Worm (Caenorhabditis elegans): ENCODE measurements around the gene slr-2.

- TF ChIP-seq mbf-1 (tag; optimal IDR thresholded peaks at IDR 0.05) (no peak), lsy-2 (tag; optimal IDR thresholded peaks at IDR 0.05) (no peak), ceh-16 (tag; optimal IDR thresholded peaks at IDR 0.05) (no peak)
Measured at ce11 chrV:18133177-18133576, 46.3 kb downstream of the slr-2 start, which contains the start of gene Y37H2A.18.

All from whole organism, L2 larva.